Worm (Caenorhabditis elegans) whole organism, L3 larva: ENCODE measurements around the gene best-9.

ENCODE experiments used
- R02D3.7 ChIP-seq: fragments of 150-350 bp; optimal IDR thresholded peaks from 2 replicates; lab custom pipeline; 2014; ENCODE audit warnings: missing biosample characterization, missing genetic modification characterization
- daf-12 ChIP-seq: fragments of 150-350 bp; optimal IDR thresholded peaks from 2 replicates; lab custom pipeline; 2014; ENCODE audit warnings: missing biosample characterization, missing genetic modification reagents, missing genetic modification characterization
- lin-15B ChIP-seq: fragments of 150-350 bp; optimal IDR thresholded peaks from 2 replicates; lab custom pipeline; 2014; ENCODE audit warnings: missing biosample characterization, missing genetic modification characterization
- lin-39 ChIP-seq: fragments of 150-350 bp; optimal IDR thresholded peaks from 2 replicates; lab custom pipeline; 2018; ENCODE audit warnings: missing biosample characterization, missing genetic modification reagents, missing genetic modification characterization
- nhr-11 ChIP-seq: fragments of 150-350 bp; optimal IDR thresholded peaks from 2 replicates; lab custom pipeline; 2014; ENCODE audit warnings: missing biosample characterization, missing genetic modification characterization
- skn-1 ChIP-seq: fragments of 150-350 bp; optimal IDR thresholded peaks from 2 replicates; lab custom pipeline; 2014; ENCODE audit warnings: missing biosample characterization, missing genetic modification characterization
- zag-1 ChIP-seq: fragments of 150-350 bp; optimal IDR thresholded peaks from 2 replicates; lab custom pipeline; 2014; ENCODE audit warnings: missing biosample characterization, missing genetic modification characterization

ce11 chrIV:6599447-6599846, 38.9 kb downstream of the best-9 start, which contains the start of gene F38A5.8:
- TF ChIP-seq R02D3.7 (tag; lab: Kevin White, UChicago) (no peak), lin-15B (tag; lab: Kevin White, UChicago) (no peak), daf-12 (tag; lab: Kevin White, UChicago) (no peak), zag-1 (no peak), lin-39 (tag; lab: Kevin White, UChicago) (no peak), skn-1 (tag; lab: Kevin White, UChicago) (no peak), nhr-11 (tag; lab: Kevin White, UChicago) (no peak)
